Fruit fly (Drosophila melanogaster) whole organism, embryonic: ENCODE data around the gene CG3544.

ENCODE experiments used
- ATbp ChIP-seq: fragments of 200-800 bp; sonication (Bioruptor generic); optimal IDR thresholded peaks from 2 replicates; lab custom pipeline; 2017; ENCODE audit warnings: missing biosample characterization, mild to moderate bottlenecking, missing genetic modification characterization, missing genetic modification reagents
- B-H2 ChIP-seq: fragments of 200-800 bp; sonication (Bioruptor generic); optimal IDR thresholded peaks from 2 replicates; lab custom pipeline; 2018; ENCODE audit warnings: missing biosample characterization, mild to moderate bottlenecking, missing genetic modification characterization
- C15 ChIP-seq: fragments of 200-800 bp; sonication (Bioruptor generic); IDR thresholded peaks from 3 replicates; pipeline ENCODE4 v1.3.6; 2022; ENCODE audit warnings: missing biosample characterization, missing genetic modification characterization
- CG10147 ChIP-seq: fragments of 200-800 bp; sonication (Bioruptor generic); optimal IDR thresholded peaks from 2 replicates; lab custom pipeline; 2019; ENCODE audit warnings: missing biosample characterization, mild to moderate bottlenecking, missing genetic modification characterization, moderate library complexity
- CG10321 ChIP-seq: fragments of 200-800 bp; sonication (Bioruptor generic); IDR thresholded peaks from 2 replicates; pipeline ENCODE4 v1.3.6; 2022; ENCODE audit warnings: missing biosample characterization, missing genetic modification characterization
- CG10462 ChIP-seq: fragments of 200-800 bp; sonication (Bioruptor generic); optimal IDR thresholded peaks from 2 replicates; lab custom pipeline; 2016; ENCODE audit warnings: missing biosample characterization, missing genetic modification characterization
- CG10543 ChIP-seq: fragments of 200-800 bp; sonication (Bioruptor generic); optimal IDR thresholded peaks from 3 replicates; lab custom pipeline; 2017; ENCODE audit warnings: missing biosample characterization, mild to moderate bottlenecking, missing genetic modification characterization, moderate library complexity
- CG11398 ChIP-seq: fragments of 200-800 bp; sonication (Bioruptor generic); optimal IDR thresholded peaks from 2 replicates; lab custom pipeline; 2016; ENCODE audit warnings: missing biosample characterization, missing genetic modification characterization
- CG14014 ChIP-seq: fragments of 200-800 bp; sonication (Bioruptor generic); IDR thresholded peaks from 2 replicates; pipeline ENCODE4 v1.3.6; 2022; ENCODE audit warnings: missing biosample characterization, missing genetic modification characterization
- CG1603 ChIP-seq: fragments of 200-800 bp; sonication (Bioruptor generic); optimal IDR thresholded peaks from 2 replicates; lab custom pipeline; 2019; ENCODE audit warnings: missing biosample characterization, mild to moderate bottlenecking, missing genetic modification characterization, moderate library complexity
- CG17829 ChIP-seq: fragments of 200-800 bp; optimal IDR thresholded peaks from 2 replicates; lab custom pipeline; 2019; ENCODE audit warnings: missing biosample characterization, mild to moderate bottlenecking, missing genetic modification characterization, moderate library complexity
- CG2116 ChIP-seq: fragments of 200-800 bp; sonication (Bioruptor generic); optimal IDR thresholded peaks from 3 replicates; lab custom pipeline; 2018; ENCODE audit warnings: missing biosample characterization, mild to moderate bottlenecking, missing genetic modification characterization
- CG2202 ChIP-seq: fragments of 200-800 bp; sonication (Bioruptor generic); optimal IDR thresholded peaks from 2 replicates; lab custom pipeline; 2018; ENCODE audit warnings: missing biosample characterization, mild to moderate bottlenecking, missing genetic modification characterization
- CG2712 ChIP-seq: fragments of 200-800 bp; optimal IDR thresholded peaks from 3 replicates; lab custom pipeline; 2019; ENCODE audit warnings: missing biosample characterization, mild to moderate bottlenecking, missing genetic modification characterization, moderate library complexity
- CG31441 ChIP-seq: fragments of 200-800 bp; sonication (Bioruptor generic); IDR thresholded peaks from 2 replicates; pipeline ENCODE4 v1.3.6; 2022; ENCODE audit warnings: missing biosample characterization, missing genetic modification characterization
- CG3407 ChIP-seq: fragments of 200-800 bp; sonication (Bioruptor generic); optimal IDR thresholded peaks from 2 replicates; lab custom pipeline; 2018; ENCODE audit warnings: missing biosample characterization, mild to moderate bottlenecking, missing genetic modification characterization
- CG4707 ChIP-seq: fragments of 200-800 bp; sonication (Bioruptor generic); optimal IDR thresholded peaks from 2 replicates; lab custom pipeline; 2018; ENCODE audit warnings: missing biosample characterization, mild to moderate bottlenecking, missing genetic modification characterization, moderate library complexity
- CG5953 ChIP-seq: fragments of 200-800 bp; sonication (Bioruptor generic); IDR thresholded peaks from 2 replicates; pipeline ENCODE4 v1.3.6; 2022; ENCODE audit warnings: missing biosample characterization, missing genetic modification characterization
- CG6765 ChIP-seq: fragments of 200-800 bp; sonication (Bioruptor generic); optimal IDR thresholded peaks from 3 replicates; lab custom pipeline; 2017; ENCODE audit warnings: missing biosample characterization, mild to moderate bottlenecking, missing genetic modification characterization
- CG7963 ChIP-seq: fragments of 200-800 bp; sonication (Bioruptor generic); IDR thresholded peaks from 3 replicates; pipeline ENCODE4 v1.3.6; 2022; ENCODE audit warnings: missing biosample characterization, missing genetic modification characterization; ENCODE audit not compliant: partially characterized antibody
- CG8944 ChIP-seq: fragments of 200-800 bp; sonication (Bioruptor generic); optimal IDR thresholded peaks from 3 replicates; lab custom pipeline; 2016; ENCODE audit warnings: missing biosample characterization, missing genetic modification characterization
- CG9437 ChIP-seq: fragments of 200-800 bp; sonication (Bioruptor generic); optimal IDR thresholded peaks from 2 replicates; lab custom pipeline; 2018; ENCODE audit warnings: missing biosample characterization, mild to moderate bottlenecking, missing genetic modification characterization
- Gsc ChIP-seq: fragments of 200-800 bp; sonication (Bioruptor generic); IDR thresholded peaks from 2 replicates; pipeline ENCODE4 v1.3.6; 2022; ENCODE audit warnings: missing biosample characterization, missing genetic modification characterization
- Lhr ChIP-seq: fragments of 200-800 bp; sonication (Bioruptor generic); optimal IDR thresholded peaks from 3 replicates; lab custom pipeline; 2017; ENCODE audit warnings: mild to moderate bottlenecking, missing biosample characterization, missing genetic modification reagents, missing genetic modification characterization
- Nf-YA ChIP-seq: fragments of 200-800 bp; sonication (Bioruptor generic); IDR thresholded peaks from 2 replicates; pipeline ENCODE4 v1.3.6; 2022; ENCODE audit warnings: missing biosample characterization, missing genetic modification characterization
- NfI ChIP-seq: fragments of 200-800 bp; sonication (Bioruptor generic); optimal IDR thresholded peaks from 3 replicates; lab custom pipeline; 2018; ENCODE audit warnings: missing biosample characterization, mild to moderate bottlenecking, missing genetic modification characterization, moderate library complexity
- Oli ChIP-seq: fragments of 200-800 bp; sonication (Bioruptor generic); optimal IDR thresholded peaks from 2 replicates; lab custom pipeline; 2018; ENCODE audit warnings: missing biosample characterization, mild to moderate bottlenecking, missing genetic modification characterization, moderate library complexity
- Scr ChIP-seq: fragments of 200-800 bp; sonication (Bioruptor generic); IDR thresholded peaks from 2 replicates; pipeline ENCODE4 v1.3.6; 2022; ENCODE audit warnings: missing biosample characterization, missing genetic modification characterization; ENCODE audit not compliant: partially characterized antibody
- TFAM ChIP-seq: fragments of 200-800 bp; sonication (Bioruptor generic); optimal IDR thresholded peaks from 2 replicates; lab custom pipeline; 2017; ENCODE audit warnings: missing biosample characterization, missing genetic modification characterization, inconsistent platforms
- Taf1 ChIP-seq: fragments of 200-800 bp; sonication (Bioruptor generic); IDR thresholded peaks from 2 replicates; pipeline ENCODE4 v1.3.6; 2022; ENCODE audit warnings: missing biosample characterization, missing genetic modification characterization
- cad ChIP-seq: fragments of >200 bp; optimal IDR thresholded peaks from 2 replicates; lab custom pipeline; 2017; ENCODE audit warnings: missing biosample characterization, missing genetic modification characterization
- cas ChIP-seq: fragments of 200-800 bp; sonication (Bioruptor generic); IDR thresholded peaks from 2 replicates; pipeline ENCODE4 v1.3.6; 2022; ENCODE audit warnings: missing biosample characterization, missing genetic modification characterization
- cato ChIP-seq: fragments of 200-800 bp; sonication (Bioruptor generic); optimal IDR thresholded peaks from 2 replicates; lab custom pipeline; 2016; ENCODE audit warnings: missing biosample characterization, missing genetic modification characterization, borderline replicate concordance
- cg ChIP-seq: fragments of 200-800 bp; sonication (Bioruptor generic); optimal IDR thresholded peaks from 3 replicates; lab custom pipeline; 2019; ENCODE audit warnings: missing biosample characterization, mild to moderate bottlenecking, missing genetic modification characterization, moderate library complexity
- fd64A ChIP-seq: fragments of 200-800 bp; sonication (Bioruptor generic); optimal IDR thresholded peaks from 3 replicates; lab custom pipeline; 2018; ENCODE audit warnings: missing biosample characterization, mild to moderate bottlenecking, missing genetic modification characterization
- gem ChIP-seq: fragments of 200-800 bp; sonication (Bioruptor generic); optimal IDR thresholded peaks from 2 replicates; lab custom pipeline; 2019; ENCODE audit warnings: missing biosample characterization, mild to moderate bottlenecking, missing genetic modification characterization, moderate library complexity
- h ChIP-seq: fragments of >200 bp; optimal IDR thresholded peaks from 2 replicates; lab custom pipeline; 2017
- ind ChIP-seq: fragments of 200-800 bp; sonication (Bioruptor generic); optimal IDR thresholded peaks from 3 replicates; lab custom pipeline; 2016; ENCODE audit warnings: missing biosample characterization, missing genetic modification characterization
- ken ChIP-seq: fragments of 200-800 bp; sonication (Bioruptor generic); IDR thresholded peaks from 3 replicates; pipeline ENCODE4 v1.3.6; 2022; ENCODE audit warnings: missing biosample characterization, missing genetic modification characterization
- mam ChIP-seq: fragments of 200-800 bp; sonication (Bioruptor generic); optimal IDR thresholded peaks from 3 replicates; lab custom pipeline; 2016; ENCODE audit warnings: missing biosample characterization, missing genetic modification characterization
- onecut ChIP-seq: fragments of 200-800 bp; sonication (Bioruptor generic); IDR thresholded peaks from 2 replicates; pipeline ENCODE4 v1.3.6; 2022; ENCODE audit warnings: missing biosample characterization, missing genetic modification characterization
- pb ChIP-seq: fragments of 200-800 bp; sonication (Bioruptor generic); optimal IDR thresholded peaks from 3 replicates; lab custom pipeline; 2016; ENCODE audit warnings: missing biosample characterization, missing genetic modification characterization
- peb ChIP-seq: fragments of 200-800 bp; sonication (Bioruptor generic); IDR thresholded peaks from 2 replicates; pipeline ENCODE4 v1.3.6; 2022; ENCODE audit warnings: missing biosample characterization, missing genetic modification characterization
- row ChIP-seq: fragments of 200-800 bp; sonication (Bioruptor generic); IDR thresholded peaks from 3 replicates; pipeline ENCODE4 v1.3.6; 2022; ENCODE audit warnings: missing biosample characterization, missing genetic modification characterization
- sc ChIP-seq, 3 experiments: fragments of >200 bp in 2 of 3; fragments of 200-800 bp in 1 of 3; sonication (Bioruptor generic) in 1 of 3; optimal IDR thresholded peaks; 2 replicates in 2 of 3; 3 replicates in 1 of 3; lab custom pipeline; 2017; ENCODE audit warnings: mild to moderate bottlenecking in 1 of 3, missing biosample characterization in 1 of 3, missing genetic modification characterization in 1 of 3, missing genetic modification reagents in 1 of 3
- tio ChIP-seq: fragments of 200-800 bp; sonication (Bioruptor generic); optimal IDR thresholded peaks from 2 replicates; lab custom pipeline; 2017; ENCODE audit warnings: missing biosample characterization, missing genetic modification characterization, inconsistent platforms
- trem ChIP-seq: fragments of 200-800 bp; optimal IDR thresholded peaks from 3 replicates; lab custom pipeline; 2019; ENCODE audit warnings: missing biosample characterization, mild to moderate bottlenecking, missing genetic modification characterization, moderate library complexity
- tx ChIP-seq: fragments of 200-800 bp; sonication (Bioruptor generic); optimal IDR thresholded peaks from 2 replicates; lab custom pipeline; 2016; ENCODE audit warnings: missing biosample characterization, missing genetic modification characterization
- unpg ChIP-seq: fragments of 200-800 bp; sonication (Bioruptor generic); optimal IDR thresholded peaks from 3 replicates; lab custom pipeline; 2018; ENCODE audit warnings: missing biosample characterization, mild to moderate bottlenecking, missing genetic modification characterization, moderate library complexity

Gene CG3544

dm6 chr2L:827516-828362 is 43.6 kb downstream of the CG3544 start (continued):
- TF ChIP-seq C15 (GFP tag; lab: Robert Waterston, UW) (no peak), CG2712 (peak; percentile 63), CG31441 (no peak), CG8944 (GFP tag; lab: Kevin White, UChicago) (no peak), CG4707 (GFP tag; lab: Kevin White, UChicago) (no peak), sc (optimal IDR thresholded peaks at IDR 0.05; lab: Kevin White, UChicago) (no peak), sc (GFP tag; optimal IDR thresholded peaks at IDR 0.05; lab: Kevin White, UChicago) (peak; percentile 69), ATbp (peak; percentile 84), onecut (GFP tag; lab: Robert Waterston, UW) (no peak), CG6765 (GFP tag; lab: Kevin White, UChicago) (no peak), Lhr (GFP tag; lab: Kevin White, UChicago) (peak; percentile 36), mam (GFP tag; lab: Kevin White, UChicago) (no peak), CG7963 (GFP tag; lab: Robert Waterston, UW) (no peak), Nf-YA (no peak), Gsc (no peak), NfI (GFP tag; lab: Kevin White, UChicago) (no peak), cato (peak; percentile 18), tio (GFP tag; lab: Kevin White, UChicago) (no peak), CG17829 (tag; lab: Kevin White, UChicago) (peak; percentile 11), tx (no peak), B-H2 (GFP tag; lab: Kevin White, UChicago) (no peak), unpg (peak; percentile 42), CG3407 (peak; percentile 57), CG5953 (GFP tag; lab: Robert Waterston, UW) (0 out of 2 replicates have a peak, but pooled peaks have one; percentile 28), CG11398 (GFP tag; lab: Kevin White, UChicago) (no peak), pb (no peak), ind (GFP tag; lab: Kevin White, UChicago) (no peak), cg (GFP tag; lab: Kevin White, UChicago) (no peak), CG10543 (GFP tag; lab: Kevin White, UChicago) (no peak), h (lab: Kevin White, UChicago) (no peak), CG1603 (tag; lab: Kevin White, UChicago) (peak; percentile 72), row (peak; percentile 64; the same call in 2 of the 3 replicates), CG2202 (peak; percentile 54), cas (no peak), CG10462 (GFP tag; lab: Kevin White, UChicago) (peak; percentile 32), ken (GFP tag; lab: Robert Waterston, UW) (no peak), Scr (no peak), Taf1 (no peak), CG2116 (peak; percentile 0), CG14014 (no peak), fd64A (GFP tag; lab: Kevin White, UChicago) (peak; percentile 48), TFAM (GFP tag; lab: Kevin White, UChicago) (no peak), Oli (tag; lab: Kevin White, UChicago) (peak; percentile 54), CG9437 (GFP tag; lab: Kevin White, UChicago) (peak; percentile 29), cad (GFP tag; lab: Kevin White, UChicago) (no peak), peb (GFP tag; lab: Robert Waterston, UW) (no peak), trem (peak; percentile 8), CG10321 (GFP tag; lab: Robert Waterston, UW) (no peak), gem (tag; lab: Kevin White, UChicago) (peak; percentile 84), CG10147 (no peak)
